Fruit fly (Drosophila melanogaster) whole organism, embryonic: Measurements from ENCODE around the gene CG31560.

ENCODE experiments used
- BEAF-32 ChIP-seq: fragments of 200-800 bp; sonication (Bioruptor generic); optimal IDR thresholded peaks from 3 replicates; lab custom pipeline; 2017; ENCODE audit warnings: missing biosample characterization, missing genetic modification characterization, mild to moderate bottlenecking, moderate library complexity, missing genetic modification reagents
- Blimp-1 ChIP-seq: fragments of 200-800 bp; sonication (Bioruptor generic); optimal IDR thresholded peaks from 3 replicates; lab custom pipeline; 2018; ENCODE audit warnings: missing biosample characterization, missing genetic modification characterization, mild to moderate bottlenecking, moderate library complexity, missing genetic modification reagents
- CG11398 ChIP-seq: fragments of 200-800 bp; sonication (Bioruptor generic); optimal IDR thresholded peaks from 2 replicates; lab custom pipeline; 2016; ENCODE audit warnings: missing biosample characterization, missing genetic modification characterization
- CG11504 ChIP-seq: fragments of 200-800 bp; sonication (Bioruptor generic); optimal IDR thresholded peaks from 3 replicates; lab custom pipeline; 2019; ENCODE audit warnings: missing biosample characterization, mild to moderate bottlenecking, missing genetic modification characterization, moderate library complexity
- CG12104 ChIP-seq: fragments of 200-800 bp; sonication (Bioruptor generic); optimal IDR thresholded peaks from 3 replicates; lab custom pipeline; 2016; ENCODE audit warnings: missing biosample characterization, missing genetic modification characterization
- CG13296 ChIP-seq: fragments of 200-800 bp; sonication (Bioruptor generic); optimal IDR thresholded peaks from 3 replicates; lab custom pipeline; 2018; ENCODE audit warnings: missing biosample characterization, mild to moderate bottlenecking, missing genetic modification characterization
- CG15601 ChIP-seq: fragments of 200-800 bp; sonication (Bioruptor generic); optimal IDR thresholded peaks from 3 replicates; lab custom pipeline; 2019; ENCODE audit warnings: missing biosample characterization, mild to moderate bottlenecking, missing genetic modification characterization, moderate library complexity
- CG15696 ChIP-seq: fragments of 200-800 bp; sonication (Bioruptor generic); optimal IDR thresholded peaks from 2 replicates; lab custom pipeline; 2019; ENCODE audit warnings: missing biosample characterization, mild to moderate bottlenecking, missing genetic modification characterization, moderate library complexity
- CG17568 ChIP-seq: fragments of 200-800 bp; sonication (Bioruptor generic); optimal IDR thresholded peaks from 2 replicates; lab custom pipeline; 2018; ENCODE audit warnings: missing biosample characterization, mild to moderate bottlenecking, missing genetic modification characterization, moderate library complexity
- CG17912 ChIP-seq: fragments of 200-800 bp; sonication (Bioruptor generic); optimal IDR thresholded peaks from 2 replicates; lab custom pipeline; 2018; ENCODE audit warnings: missing biosample characterization, mild to moderate bottlenecking, missing genetic modification characterization
- CG3065 ChIP-seq: fragments of 200-800 bp; sonication (Bioruptor generic); optimal IDR thresholded peaks from 2 replicates; lab custom pipeline; 2016; ENCODE audit warnings: missing biosample characterization, missing genetic modification characterization
- CG32772 ChIP-seq: fragments of 200-800 bp; sonication (Bioruptor generic); IDR thresholded peaks from 2 replicates; pipeline ENCODE4 v1.3.6; 2022; ENCODE audit warnings: missing biosample characterization, missing genetic modification characterization
- CG33213 ChIP-seq: fragments of 200-800 bp; sonication (Bioruptor generic); optimal IDR thresholded peaks from 3 replicates; lab custom pipeline; 2016; ENCODE audit warnings: missing biosample characterization, missing genetic modification characterization
- CG5245 ChIP-seq: fragments of 200-800 bp; sonication (Bioruptor generic); optimal IDR thresholded peaks from 3 replicates; lab custom pipeline; 2016; ENCODE audit warnings: missing biosample characterization, missing genetic modification characterization
- CG6175 ChIP-seq: fragments of 200-800 bp; sonication (Bioruptor generic); IDR thresholded peaks from 3 replicates; pipeline ENCODE4 v1.3.6; 2022; ENCODE audit warnings: missing biosample characterization, missing genetic modification characterization
- CG6254 ChIP-seq: fragments of 200-800 bp; sonication (Bioruptor generic); optimal IDR thresholded peaks from 3 replicates; lab custom pipeline; 2017; ENCODE audit warnings: mild to moderate bottlenecking, missing biosample characterization, missing genetic modification reagents, missing genetic modification characterization
- CG6654 ChIP-seq: fragments of 200-800 bp; sonication (Bioruptor generic); optimal IDR thresholded peaks from 2 replicates; lab custom pipeline; 2017; ENCODE audit warnings: missing biosample characterization, mild to moderate bottlenecking, missing genetic modification characterization
- CG7839 ChIP-seq: fragments of 200-800 bp; sonication (Bioruptor generic); optimal IDR thresholded peaks from 3 replicates; lab custom pipeline; 2018; ENCODE audit warnings: missing biosample characterization, mild to moderate bottlenecking, missing genetic modification characterization, moderate library complexity
- CG9727 ChIP-seq: fragments of 200-800 bp; sonication (Bioruptor generic); optimal IDR thresholded peaks from 3 replicates; lab custom pipeline; 2017; ENCODE audit warnings: missing biosample characterization, mild to moderate bottlenecking, missing genetic modification characterization
- Dek ChIP-seq: fragments of 200-800 bp; sonication (Bioruptor generic); optimal IDR thresholded peaks from 3 replicates; lab custom pipeline; 2019; ENCODE audit warnings: missing biosample characterization, mild to moderate bottlenecking, missing genetic modification characterization, moderate library complexity
- Dfd ChIP-seq, 2 experiments: fragments of >200 bp; optimal IDR thresholded peaks; 2 replicates each; lab custom pipeline; 2017; ENCODE audit warnings: missing biosample characterization in 2 of 2, missing genetic modification characterization in 2 of 2
- E2f2 ChIP-seq: fragments of 200-800 bp; sonication (Bioruptor generic); IDR thresholded peaks from 2 replicates; pipeline ENCODE4 v1.3.6; 2022; ENCODE audit warnings: missing biosample characterization, missing genetic modification characterization
- Fer3 ChIP-seq: fragments of 200-800 bp; sonication (Bioruptor generic); optimal IDR thresholded peaks from 2 replicates; lab custom pipeline; 2018; ENCODE audit warnings: missing biosample characterization, mild to moderate bottlenecking, missing genetic modification characterization, moderate library complexity
- Gug ChIP-seq: fragments of 200-800 bp; sonication (Bioruptor generic); IDR thresholded peaks from 4 replicates; pipeline ENCODE4 v1.3.6; 2022; ENCODE audit warnings: missing biosample characterization, missing genetic modification characterization
- HmgZ ChIP-seq: fragments of 200-800 bp; sonication (Bioruptor generic); optimal IDR thresholded peaks from 2 replicates; lab custom pipeline; 2018; ENCODE audit warnings: missing biosample characterization, mild to moderate bottlenecking, missing genetic modification characterization
- Lim3 ChIP-seq: fragments of 200-800 bp; sonication (Bioruptor generic); IDR thresholded peaks from 2 replicates; pipeline ENCODE4 v1.3.6; 2022; ENCODE audit warnings: missing biosample characterization, missing genetic modification characterization
- Mrtf ChIP-seq: fragments of 200-800 bp; sonication (Bioruptor generic); IDR thresholded peaks from 3 replicates; pipeline ENCODE4 v1.3.6; 2022; ENCODE audit warnings: missing biosample characterization, missing genetic modification characterization
- Oaz ChIP-seq: fragments of 200-800 bp; sonication (Bioruptor generic); IDR thresholded peaks from 2 replicates; pipeline ENCODE4 v1.3.6; 2022; ENCODE audit warnings: missing biosample characterization, missing genetic modification characterization
- Sox102F ChIP-seq: fragments of 200-800 bp; sonication (Bioruptor generic); optimal IDR thresholded peaks from 2 replicates; lab custom pipeline; 2018; ENCODE audit warnings: missing biosample characterization, mild to moderate bottlenecking, missing genetic modification characterization, moderate library complexity
- Taf1 ChIP-seq: fragments of 200-800 bp; sonication (Bioruptor generic); IDR thresholded peaks from 2 replicates; pipeline ENCODE4 v1.3.6; 2022; ENCODE audit warnings: missing biosample characterization, missing genetic modification characterization
- abd-A ChIP-seq: fragments of 200-800 bp; sonication (Bioruptor generic); optimal IDR thresholded peaks from 3 replicates; lab custom pipeline; 2019; ENCODE audit warnings: missing biosample characterization, mild to moderate bottlenecking, missing genetic modification characterization, moderate library complexity
- amos ChIP-seq: fragments of 200-800 bp; sonication (Bioruptor generic); IDR thresholded peaks from 2 replicates; pipeline ENCODE4 v1.3.6; 2022; ENCODE audit warnings: missing biosample characterization, missing genetic modification characterization; ENCODE audit not compliant: partially characterized antibody
- ato ChIP-seq: fragments of 200-800 bp; sonication (Bioruptor generic); IDR thresholded peaks from 2 replicates; pipeline ENCODE4 v1.3.6; 2022; ENCODE audit warnings: missing biosample characterization, missing genetic modification characterization; ENCODE audit not compliant: partially characterized antibody
- bigmax ChIP-seq: fragments of 200-800 bp; sonication (Bioruptor generic); optimal IDR thresholded peaks from 2 replicates; lab custom pipeline; 2018; ENCODE audit warnings: missing biosample characterization, mild to moderate bottlenecking, missing genetic modification characterization
- chinmo ChIP-seq: fragments of 200-800 bp; sonication (Bioruptor generic); IDR thresholded peaks from 4 replicates; pipeline ENCODE4 v1.3.6; 2022; ENCODE audit warnings: missing biosample characterization, missing genetic modification characterization; ENCODE audit not compliant: partially characterized antibody
- ci ChIP-seq: fragments of 200-800 bp; sonication (Bioruptor generic); IDR thresholded peaks from 3 replicates; pipeline ENCODE4 v1.3.6; 2022; ENCODE audit warnings: missing biosample characterization, missing genetic modification characterization
- corto ChIP-seq: fragments of 200-800 bp; sonication (Bioruptor generic); optimal IDR thresholded peaks from 2 replicates; lab custom pipeline; 2016; ENCODE audit warnings: missing biosample characterization, mild to moderate bottlenecking, missing genetic modification characterization, moderate library complexity
- crol ChIP-seq: fragments of 200-800 bp; sonication (Bioruptor generic); IDR thresholded peaks from 2 replicates; pipeline ENCODE4 v1.3.6; 2022; ENCODE audit warnings: missing biosample characterization, missing genetic modification characterization
- en ChIP-seq: fragments of 200-800 bp; sonication (Bioruptor generic); optimal IDR thresholded peaks from 2 replicates; lab custom pipeline; 2016; ENCODE audit warnings: missing biosample characterization, missing genetic modification characterization
- gcm2 ChIP-seq: fragments of 200-800 bp; sonication (Bioruptor generic); optimal IDR thresholded peaks from 2 replicates; lab custom pipeline; 2016; ENCODE audit warnings: missing biosample characterization, missing genetic modification characterization
- h ChIP-seq: fragments of >200 bp; optimal IDR thresholded peaks from 2 replicates; lab custom pipeline; 2017
- hb ChIP-seq: fragments of 200-800 bp; sonication (Bioruptor generic); IDR thresholded peaks from 3 replicates; pipeline ENCODE4 v1.3.6; 2022; ENCODE audit warnings: missing biosample characterization, missing genetic modification characterization; ENCODE audit not compliant: partially characterized antibody
- her ChIP-seq: fragments of 200-800 bp; sonication (Bioruptor generic); optimal IDR thresholded peaks from 2 replicates; lab custom pipeline; 2016; ENCODE audit warnings: missing biosample characterization, missing genetic modification characterization
- inv ChIP-seq: fragments of 200-800 bp; sonication (Bioruptor generic); IDR thresholded peaks from 2 replicates; pipeline ENCODE4 v1.3.6; 2022; ENCODE audit warnings: missing biosample characterization, missing genetic modification characterization; ENCODE audit not compliant: partially characterized antibody
- kni ChIP-seq: fragments of 200-800 bp; sonication (Bioruptor generic); optimal IDR thresholded peaks from 3 replicates; lab custom pipeline; 2017; ENCODE audit warnings: mild to moderate bottlenecking, missing biosample characterization, missing genetic modification reagents, missing genetic modification characterization
- oc ChIP-seq: fragments of 200-800 bp; sonication (Bioruptor generic); optimal IDR thresholded peaks from 2 replicates; lab custom pipeline; 2018; ENCODE audit warnings: missing biosample characterization, mild to moderate bottlenecking, missing genetic modification characterization, moderate library complexity
- pita ChIP-seq: fragments of 200-800 bp; sonication (Bioruptor generic); optimal IDR thresholded peaks from 2 replicates; lab custom pipeline; 2017; ENCODE audit warnings: missing biosample characterization, mild to moderate bottlenecking, missing genetic modification characterization
- ranshi ChIP-seq: fragments of 200-800 bp; sonication (Bioruptor generic); IDR thresholded peaks from 2 replicates; pipeline ENCODE4 v1.3.6; 2022; ENCODE audit warnings: missing biosample characterization, missing genetic modification characterization
- scrt ChIP-seq: fragments of 200-800 bp; sonication (Bioruptor generic); optimal IDR thresholded peaks from 2 replicates; lab custom pipeline; 2018; ENCODE audit warnings: missing biosample characterization, mild to moderate bottlenecking, missing genetic modification characterization, moderate library complexity
- sd ChIP-seq: fragments of 200-800 bp; sonication (Bioruptor generic); optimal IDR thresholded peaks from 3 replicates; lab custom pipeline; 2018; ENCODE audit warnings: missing biosample characterization, mild to moderate bottlenecking, missing genetic modification characterization, moderate library complexity
- sug ChIP-seq: fragments of 200-800 bp; optimal IDR thresholded peaks from 2 replicates; lab custom pipeline; 2019; ENCODE audit warnings: missing biosample characterization, mild to moderate bottlenecking, missing genetic modification characterization, moderate library complexity

CG31560 gene

DNA sequence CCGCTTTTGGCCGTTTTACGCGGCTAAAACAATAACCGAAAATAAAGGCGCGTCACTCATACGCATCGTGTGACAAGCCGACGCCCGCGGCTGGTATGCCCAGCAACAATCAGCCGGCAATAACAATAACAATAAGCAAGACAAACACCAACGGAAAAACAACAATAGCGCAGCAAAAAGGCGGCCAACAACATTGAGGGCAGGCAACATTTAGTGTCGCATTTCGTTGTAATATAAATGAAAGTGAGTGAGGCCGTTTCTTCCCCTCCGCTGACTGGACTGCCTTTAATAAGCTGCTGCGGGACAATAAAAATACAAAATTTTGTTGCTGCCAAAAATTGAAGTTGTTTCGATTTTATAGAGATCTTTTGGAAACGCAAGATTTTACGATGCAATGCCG is 12.6 kb upstream of the CG31560 start:
- TF ChIP-seq Blimp-1 (GFP tag; lab: Kevin White, UChicago) (peak; percentile 82), scrt (GFP tag; lab: Kevin White, UChicago) (no peak), Gug (GFP tag; lab: Robert Waterston, UW) (no peak), CG15601 (tag; lab: Kevin White, UChicago) (no peak), CG17568 (GFP tag; lab: Kevin White, UChicago) (no peak), CG3065 (GFP tag; lab: Kevin White, UChicago) (no peak), CG5245 (GFP tag; lab: Kevin White, UChicago) (no peak), CG12104 (GFP tag; lab: Kevin White, UChicago) (no peak), CG9727 (GFP tag; lab: Kevin White, UChicago) (no peak), Dfd (GFP tag; optimal IDR thresholded peaks at IDR 0.05; lab: Kevin White, UChicago) (no peak), ato (no peak), CG32772 (GFP tag; lab: Robert Waterston, UW) (no peak), BEAF-32 (GFP tag; lab: Kevin White, UChicago) (no peak), CG33213 (GFP tag; lab: Kevin White, UChicago) (no peak), pita (GFP tag; lab: Kevin White, UChicago) (no peak), CG6654 (GFP tag; lab: Kevin White, UChicago) (no peak), ranshi (GFP tag; lab: Robert Waterston, UW) (no peak), Mrtf (GFP tag; lab: Robert Waterston, UW) (no peak), chinmo (GFP tag; lab: Robert Waterston, UW) (0 out of 4 replicates have a peak, but pooled peaks have one; percentile 49), Dek (tag; lab: Kevin White, UChicago) (no peak), oc (tag; lab: Kevin White, UChicago) (no peak), bigmax (no peak), CG11504 (tag; lab: Kevin White, UChicago) (peak; percentile 53), E2f2 (GFP tag; lab: Robert Waterston, UW) (no peak), hb (GFP tag; lab: Robert Waterston, UW) (no peak), en (GFP tag; lab: Kevin White, UChicago) (no peak), sd (tag; lab: Kevin White, UChicago) (peak; percentile 72), Fer3 (no peak), corto (no peak), CG6254 (GFP tag; lab: Kevin White, UChicago) (no peak), HmgZ (tag; lab: Kevin White, UChicago) (no peak), inv (GFP tag; lab: Robert Waterston, UW) (no peak), crol (GFP tag; lab: Robert Waterston, UW) (no peak), Sox102F (GFP tag; lab: Kevin White, UChicago) (peak; percentile 0), Lim3 (GFP tag; lab: Robert Waterston, UW) (no peak), ci (GFP tag; lab: Robert Waterston, UW) (peak; percentile 47; the same call in 1 of the 3 replicates), her (no peak), Taf1 (no peak), h (lab: Kevin White, UChicago) (no peak), CG7839 (tag; lab: Kevin White, UChicago) (no peak), amos (GFP tag; lab: Robert Waterston, UW) (no peak), gcm2 (no peak), kni (peak; percentile 46), CG11398 (GFP tag; lab: Kevin White, UChicago) (no peak), CG17912 (GFP tag; lab: Kevin White, UChicago) (no peak), CG13296 (GFP tag; lab: Kevin White, UChicago) (no peak), abd-A (tag; lab: Kevin White, UChicago) (peak; percentile 16), Oaz (no peak), CG15696 (tag; lab: Kevin White, UChicago) (no peak), CG6175 (GFP tag; lab: Robert Waterston, UW) (no peak), sug (tag; lab: Kevin White, UChicago) (no peak)
